Worm (Caenorhabditis elegans) whole organism, L4/young adult: Measurements from ENCODE around the gene Y57G11C.1130.

Experiments
- dao-5 ChIP-seq: sonication (generic microtip); optimal IDR thresholded peaks from 2 replicates; lab custom pipeline; 2016; ENCODE audit warnings: missing genotype, missing genetic modification characterization, moderate library complexity, missing compliant biosample characterization
- him-1 ChIP-seq: sonication (generic microtip); optimal IDR thresholded peaks from 2 replicates; lab custom pipeline; 2016; ENCODE audit warnings: missing genotype, missing genetic modification reagents, missing genetic modification characterization, missing compliant biosample characterization

- TF ChIP-seq him-1 (tag; lab: Kevin White, UChicago) (no peak), dao-5 (tag; lab: Kevin White, UChicago) (no peak)
These were observed 13.0 kb upstream of the Y57G11C.1130 start, which contains the start of gene Y57G11C.43 for ce11 chrIV:14769218-14769835.
